Worm (Caenorhabditis elegans): Measurements from ENCODE around the gene H20E11.1.

- TF ChIP-seq che-1 (tag; optimal IDR thresholded peaks at IDR 0.05) (no peak), fkh-6 (tag; optimal IDR thresholded peaks at IDR 0.05) (no peak), pqm-1 (tag; optimal IDR thresholded peaks at IDR 0.05) (no peak), ama-1 (optimal IDR thresholded peaks at IDR 0.05) (no peak)
Measured at ce11 chrIV:6836769-6837168, 6.8 kb downstream of the H20E11.1 start.

Measured in whole organism, late embryonic.